Worm (Caenorhabditis elegans) whole organism, L2 larva: ENCODE data around the gene snt-2.
A peak's percentile ranks its signal among the peaks of the same experiment; 100 is the strongest.

ENCODE experiments used
- C34F6.9 ChIP-seq: fragments of 150-350 bp; optimal IDR thresholded peaks from 2 replicates; lab custom pipeline; 2014; ENCODE audit warnings: missing biosample characterization, missing genetic modification characterization
- F13H6.1 ChIP-seq: sonication (generic microtip); optimal IDR thresholded peaks from 2 replicates; lab custom pipeline; 2016; ENCODE audit warnings: missing genetic modification characterization, missing compliant biosample characterization
- R02D3.7 ChIP-seq: fragments of 150-350 bp; optimal IDR thresholded peaks from 2 replicates; lab custom pipeline; 2014; ENCODE audit warnings: missing biosample characterization, missing genetic modification characterization
- ZK546.5 ChIP-seq: sonication (generic microtip); optimal IDR thresholded peaks from 2 replicates; lab custom pipeline; 2017; ENCODE audit warnings: missing biosample characterization, missing genetic modification characterization
- alr-1 ChIP-seq: fragments of 150-350 bp; optimal IDR thresholded peaks from 2 replicates; lab custom pipeline; 2014; ENCODE audit warnings: missing biosample characterization, missing genetic modification characterization
- aly-2 ChIP-seq: fragments of 150-350 bp; optimal IDR thresholded peaks from 2 replicates; lab custom pipeline; 2014; ENCODE audit warnings: missing biosample characterization, missing genetic modification characterization
- ama-1 ChIP-seq: fragments of 150-350 bp; optimal IDR thresholded peaks from 2 replicates; lab custom pipeline; 2018; ENCODE audit warnings: inconsistent platforms
- blmp-1 ChIP-seq: sonication (generic microtip); optimal IDR thresholded peaks from 2 replicates; lab custom pipeline; 2017; ENCODE audit warnings: missing genetic modification characterization, mild to moderate bottlenecking, missing compliant biosample characterization, antibody characterized with exemption, moderate library complexity; ENCODE audit not compliant: insufficient read depth
- ceh-16 ChIP-seq: fragments of 150-350 bp; optimal IDR thresholded peaks from 2 replicates; lab custom pipeline; 2014; ENCODE audit warnings: missing biosample characterization, missing genetic modification characterization
- ceh-82 ChIP-seq: fragments of 150-350 bp; optimal IDR thresholded peaks from 2 replicates; lab custom pipeline; 2014; ENCODE audit warnings: missing biosample characterization, missing genetic modification characterization
- crh-2 ChIP-seq: sonication (generic microtip); optimal IDR thresholded peaks from 2 replicates; lab custom pipeline; 2017; ENCODE audit warnings: missing biosample characterization, missing genetic modification characterization
- dmd-4 ChIP-seq: sonication (generic microtip); optimal IDR thresholded peaks from 2 replicates; lab custom pipeline; 2017; ENCODE audit warnings: missing biosample characterization, missing genetic modification characterization
- egl-27 ChIP-seq: sonication (generic microtip); optimal IDR thresholded peaks from 3 replicates; lab custom pipeline; 2017; ENCODE audit warnings: missing biosample characterization, missing genetic modification reagents, missing genetic modification characterization
- elt-1 ChIP-seq: fragments of 150-350 bp; optimal IDR thresholded peaks from 2 replicates; lab custom pipeline; 2014; ENCODE audit warnings: missing biosample characterization, missing genetic modification characterization
- elt-3 ChIP-seq: sonication (generic microtip); optimal IDR thresholded peaks from 2 replicates; lab custom pipeline; 2017; ENCODE audit warnings: missing biosample characterization, missing genetic modification characterization
- fos-1 ChIP-seq: fragments of 150-350 bp; optimal IDR thresholded peaks from 2 replicates; lab custom pipeline; 2014; ENCODE audit warnings: missing biosample characterization, missing genetic modification characterization
- gmeb-1 ChIP-seq: fragments of 150-350 bp; optimal IDR thresholded peaks from 2 replicates; lab custom pipeline; 2014; ENCODE audit warnings: missing biosample characterization, missing genetic modification characterization
- lin-11 ChIP-seq: fragments of 150-350 bp; sonication (generic microtip); optimal IDR thresholded peaks from 2 replicates; lab custom pipeline; 2014; ENCODE audit warnings: missing biosample characterization, missing genetic modification characterization, inconsistent platforms, mixed read lengths
- lin-13 ChIP-seq: fragments of 150-350 bp; optimal IDR thresholded peaks from 2 replicates; lab custom pipeline; 2014; ENCODE audit warnings: missing biosample characterization, missing genetic modification reagents, missing genetic modification characterization
- lin-39 ChIP-seq: fragments of 150-350 bp; optimal IDR thresholded peaks from 2 replicates; lab custom pipeline; 2014; ENCODE audit warnings: missing biosample characterization, missing genetic modification reagents, missing genetic modification characterization
- lsy-2 ChIP-seq, 2 experiments: fragments of 150-350 bp in 1 of 2; sonication (generic microtip) in 1 of 2; optimal IDR thresholded peaks; 2 replicates each; lab custom pipeline; 2014 to 2017; ENCODE audit warnings: missing biosample characterization in 2 of 2, missing genetic modification characterization in 2 of 2
- mab-5 ChIP-seq: fragments of 150-350 bp; optimal IDR thresholded peaks from 2 replicates; lab custom pipeline; 2014; ENCODE audit warnings: missing biosample characterization, missing genetic modification characterization
- mbf-1 ChIP-seq: sonication (generic microtip); optimal IDR thresholded peaks from 2 replicates; lab custom pipeline; 2017; ENCODE audit warnings: missing biosample characterization, missing genetic modification characterization
- mdl-1 ChIP-seq, 2 experiments: fragments of 150-350 bp in 1 of 2; sonication (generic microtip) in 1 of 2; optimal IDR thresholded peaks; 2 replicates each; lab custom pipeline; 2017; ENCODE audit warnings: missing biosample characterization in 2 of 2, missing genetic modification characterization in 2 of 2
- nhr-10 ChIP-seq: sonication (generic microtip); optimal IDR thresholded peaks from 2 replicates; lab custom pipeline; 2017; ENCODE audit warnings: missing biosample characterization, missing genetic modification characterization
- nhr-11 ChIP-seq: fragments of 150-350 bp; optimal IDR thresholded peaks from 2 replicates; lab custom pipeline; 2014; ENCODE audit warnings: missing biosample characterization, missing genetic modification characterization
- nhr-12 ChIP-seq: fragments of 150-350 bp; optimal IDR thresholded peaks from 2 replicates; lab custom pipeline; 2014; ENCODE audit warnings: missing biosample characterization, missing genetic modification characterization
- nhr-129 ChIP-seq: fragments of 150-350 bp; optimal IDR thresholded peaks from 2 replicates; lab custom pipeline; 2014; ENCODE audit warnings: missing biosample characterization, missing genetic modification characterization
- nhr-21 ChIP-seq: fragments of 150-350 bp; optimal IDR thresholded peaks from 2 replicates; lab custom pipeline; 2014; ENCODE audit warnings: missing biosample characterization, missing genetic modification characterization
- nhr-23 ChIP-seq: fragments of 150-350 bp; optimal IDR thresholded peaks from 2 replicates; lab custom pipeline; 2014; ENCODE audit warnings: missing biosample characterization, missing genetic modification reagents, missing genetic modification characterization
- nhr-237 ChIP-seq: fragments of 150-350 bp; optimal IDR thresholded peaks from 2 replicates; lab custom pipeline; 2014; ENCODE audit warnings: missing biosample characterization, missing genetic modification characterization
- nhr-25 ChIP-seq: fragments of 150-350 bp; sonication (generic microtip); optimal IDR thresholded peaks from 3 replicates; lab custom pipeline; 2014; ENCODE audit warnings: missing biosample characterization, missing genetic modification characterization
- nhr-6 ChIP-seq: fragments of 150-350 bp; optimal IDR thresholded peaks from 2 replicates; lab custom pipeline; 2014; ENCODE audit warnings: missing biosample characterization, missing genetic modification characterization
- nhr-77 ChIP-seq: fragments of 150-350 bp; optimal IDR thresholded peaks from 2 replicates; lab custom pipeline; 2014; ENCODE audit warnings: missing biosample characterization, missing genetic modification characterization
- peb-1 ChIP-seq: fragments of 150-350 bp; optimal IDR thresholded peaks from 2 replicates; lab custom pipeline; 2014; ENCODE audit warnings: missing biosample characterization, missing genetic modification characterization
- sem-4 ChIP-seq: fragments of 150-350 bp; optimal IDR thresholded peaks from 2 replicates; lab custom pipeline; 2014; ENCODE audit warnings: missing biosample characterization, missing genetic modification reagents, missing genetic modification characterization
- skn-1 ChIP-seq: sonication (generic microtip); optimal IDR thresholded peaks from 2 replicates; lab custom pipeline; 2017; ENCODE audit warnings: missing biosample characterization, missing genetic modification characterization
- sma-3 ChIP-seq: sonication (generic microtip); optimal IDR thresholded peaks from 2 replicates; lab custom pipeline; 2016; ENCODE audit warnings: missing genetic modification reagents, missing genetic modification characterization, missing compliant biosample characterization
- sma-9 ChIP-seq, 2 experiments: fragments of 150-350 bp in 1 of 2; sonication (generic microtip) in 1 of 2; optimal IDR thresholded peaks; 2 replicates each; lab custom pipeline; 2014 to 2016; ENCODE audit warnings: missing genetic modification characterization in 2 of 2, mild to moderate bottlenecking in 1 of 2, missing biosample characterization in 1 of 2, missing compliant biosample characterization in 1 of 2, missing genetic modification reagents in 1 of 2, moderate library complexity in 1 of 2
- snpc-4 ChIP-seq: fragments of 150-350 bp; optimal IDR thresholded peaks from 2 replicates; lab custom pipeline; 2014; ENCODE audit warnings: missing biosample characterization, missing genetic modification characterization
- unc-39 ChIP-seq: fragments of 150-350 bp; optimal IDR thresholded peaks from 2 replicates; lab custom pipeline; 2014; ENCODE audit warnings: missing biosample characterization, missing genetic modification characterization
- unc-55 ChIP-seq: fragments of 150-350 bp; sonication (generic microtip); optimal IDR thresholded peaks from 3 replicates; lab custom pipeline; 2014; ENCODE audit warnings: missing biosample characterization, missing genetic modification reagents, missing genetic modification characterization
- unc-62 ChIP-seq: fragments of 150-350 bp; optimal IDR thresholded peaks from 2 replicates; lab custom pipeline; 2014; ENCODE audit warnings: missing biosample characterization, missing genetic modification reagents, missing genetic modification characterization
- zag-1 ChIP-seq: fragments of 150-350 bp; optimal IDR thresholded peaks from 2 replicates; lab custom pipeline; 2014; ENCODE audit warnings: missing biosample characterization, missing genetic modification characterization
- ztf-1 ChIP-seq: fragments of 200-800 bp; sonication (Bioruptor generic); conservative IDR thresholded peaks from 2 replicates; pipeline ENCODE4 v1.3.6; 2022; ENCODE audit warnings: missing genetic modification characterization, missing compliant biosample characterization
- ztf-11 ChIP-seq: sonication (generic microtip); optimal IDR thresholded peaks from 2 replicates; lab custom pipeline; 2017; ENCODE audit warnings: missing biosample characterization, missing genetic modification characterization
- ztf-4 ChIP-seq: fragments of 150-350 bp; optimal IDR thresholded peaks from 2 replicates; lab custom pipeline; 2014; ENCODE audit warnings: missing biosample characterization, missing genetic modification characterization

The snt-2 gene

DNA sequence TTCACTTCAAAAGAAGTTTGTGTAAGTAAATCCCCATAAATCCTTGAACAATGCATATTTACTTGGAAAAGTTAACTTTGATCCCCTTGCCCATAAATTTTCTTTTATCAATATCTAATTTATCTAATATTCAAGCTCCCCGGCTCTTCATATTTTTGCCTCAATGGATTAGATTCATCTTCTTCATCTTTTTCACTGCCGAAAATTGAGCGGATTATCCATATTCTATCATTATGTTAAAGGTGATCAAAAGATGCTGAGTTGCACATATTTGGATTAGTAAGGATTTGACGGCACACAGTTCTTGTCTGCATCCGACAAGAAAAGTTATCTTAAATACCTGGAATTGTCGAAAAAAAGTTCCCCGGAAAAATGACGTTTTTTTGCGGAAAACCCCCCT lies 2.9 kb downstream of the snt-2 start:
- no peak for TF ChIP-seq mbf-1
- TF ChIP-seq dmd-4, result no peak
- TF ChIP-seq lin-39 (tag; lab: Kevin White, UChicago), result no peak
- no peak for TF ChIP-seq C34F6.9
- TF ChIP-seq sma-9 (GFP tag; optimal IDR thresholded peaks at IDR 0.05; lab: Kevin White, UChicago), result no peak
- TF ChIP-seq sma-9 (tag; optimal IDR thresholded peaks at IDR 0.05; lab: Kevin White, UChicago), result no peak
- TF ChIP-seq ztf-4, result no peak
- TF ChIP-seq nhr-23 (tag; lab: Kevin White, UChicago), result no peak
- no peak for TF ChIP-seq nhr-129 (tag; lab: Kevin White, UChicago)
- TF ChIP-seq crh-2 (tag; lab: Kevin White, UChicago), result no peak
- no peak for TF ChIP-seq lsy-2 (tag; optimal IDR thresholded peaks at IDR 0.05; lab: Kevin White, UChicago)
- TF ChIP-seq nhr-12 (tag; lab: Kevin White, UChicago), result no peak
- TF ChIP-seq unc-62 (GFP tag; lab: Kevin White, UChicago), result no peak
- TF ChIP-seq lin-13 (GFP tag; lab: Kevin White, UChicago), result no peak
- no peak for TF ChIP-seq gmeb-1
- no peak for TF ChIP-seq sma-3 (GFP tag; lab: Kevin White, UChicago)
- no peak for TF ChIP-seq alr-1 (tag; lab: Kevin White, UChicago)
- no peak for TF ChIP-seq nhr-25

DNA sequence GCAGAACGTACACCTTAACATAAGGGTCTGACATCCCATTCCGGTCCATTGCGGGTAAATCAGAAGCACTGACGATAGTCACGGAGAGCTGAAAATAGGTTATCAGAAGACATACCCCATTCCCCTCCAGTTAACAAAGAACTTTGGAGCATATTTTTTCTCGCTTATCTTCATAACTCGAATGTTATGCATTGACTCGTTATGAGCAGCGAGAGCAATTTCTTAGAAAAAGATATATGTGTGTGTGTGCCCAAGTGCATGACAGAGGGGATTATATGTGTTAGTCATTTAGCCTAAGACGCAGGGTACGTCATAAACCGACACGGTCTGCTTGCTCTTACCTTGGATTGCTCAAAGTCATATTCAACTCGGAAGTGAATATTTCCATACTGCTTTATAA lies 3.9 kb downstream of the snt-2 start:
- peak; percentile 5 for TF ChIP-seq nhr-21 (tag; lab: Kevin White, UChicago)
- TF ChIP-seq ceh-16 (tag; lab: Kevin White, UChicago), result no peak
- TF ChIP-seq lsy-2 (tag; optimal IDR thresholded peaks at IDR 0.05; lab: Kevin White, UChicago), result peak in 1 of 2 experiments; percentile 39
- TF ChIP-seq unc-55 (GFP tag; lab: Kevin White, UChicago), result no peak
- TF ChIP-seq, all 48 proteins: peak for 2

DNA sequence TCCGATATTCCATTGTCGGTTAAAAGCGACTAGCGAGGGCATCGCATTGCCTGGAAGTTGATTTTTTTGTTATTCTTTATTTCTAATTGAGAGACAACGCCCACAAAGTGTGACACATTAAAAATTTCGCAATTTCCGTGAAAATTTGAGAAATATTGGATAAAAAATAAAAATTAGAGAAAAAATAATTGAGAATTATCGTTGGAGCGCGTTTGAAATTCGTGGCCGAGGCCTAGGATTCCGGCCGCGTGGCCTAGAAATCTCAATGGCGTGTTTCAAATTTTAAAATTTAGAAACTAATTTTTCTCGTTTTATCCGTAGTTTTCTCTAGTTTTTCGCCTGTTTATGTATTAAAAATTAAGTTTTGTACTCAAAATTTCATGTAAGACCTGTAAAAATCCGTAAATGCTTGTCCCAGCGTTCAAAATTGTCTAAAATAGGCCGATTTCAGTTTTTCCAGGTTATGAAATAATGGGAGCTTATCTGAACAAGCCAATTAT lies 10.2 kb downstream of the snt-2 start, which contains the start of the genes dagl-2 and ppm-1.G:
TSS of gene dagl-2 (minus strand) at position 52 of the 500 bp plus-strand sequence.
TSS of gene ppm-1.G (plus strand) at position 450 of the 500 bp plus-strand sequence.
- TF ChIP-seq lsy-2 (tag; optimal IDR thresholded peaks at IDR 0.05; lab: Kevin White, UChicago) (peak; percentile 63 to 89), zag-1 (tag; lab: Kevin White, UChicago) (no peak), nhr-237 (tag; lab: Kevin White, UChicago) (no peak), snpc-4 (tag; lab: Kevin White, UChicago) (peak; percentile 8), gmeb-1 (peak; percentile 58), ztf-11 (no peak), lin-11 (peak; percentile 80), nhr-21 (tag; lab: Kevin White, UChicago) (peak; percentile 4), elt-1 (tag; lab: Kevin White, UChicago) (no peak), nhr-23 (tag; lab: Kevin White, UChicago) (no peak), unc-62 (GFP tag; lab: Kevin White, UChicago) (no peak), elt-3 (tag; lab: Kevin White, UChicago) (no peak), nhr-10 (tag; lab: Kevin White, UChicago) (no peak), fos-1 (tag; lab: Kevin White, UChicago) (peak; percentile 72), mbf-1 (no peak), peb-1 (tag; lab: Kevin White, UChicago) (no peak), ztf-4 (no peak), lin-13 (GFP tag; lab: Kevin White, UChicago) (peak; percentile 59), egl-27 (no peak), sma-3 (GFP tag; lab: Kevin White, UChicago) (peak; percentile 72), skn-1 (no peak), nhr-6 (tag; lab: Kevin White, UChicago) (no peak), ceh-16 (tag; lab: Kevin White, UChicago) (no peak), nhr-11 (tag; lab: Kevin White, UChicago) (no peak), R02D3.7 (tag; lab: Kevin White, UChicago) (no peak), nhr-25 (peak; percentile 62), lin-39 (tag; lab: Kevin White, UChicago) (no peak), ama-1 (lab: Kevin White, UChicago) (no peak), nhr-129 (tag; lab: Kevin White, UChicago) (peak; percentile 39), unc-55 (GFP tag; lab: Kevin White, UChicago) (peak; percentile 90), alr-1 (tag; lab: Kevin White, UChicago) (no peak), dmd-4 (no peak), sma-9 (GFP tag; optimal IDR thresholded peaks at IDR 0.05; lab: Kevin White, UChicago) (peak; percentile 55), sma-9 (tag; optimal IDR thresholded peaks at IDR 0.05; lab: Kevin White, UChicago) (no peak), C34F6.9 (peak; percentile 89), ceh-82 (tag; lab: Kevin White, UChicago) (no peak), unc-39 (tag; lab: Kevin White, UChicago) (no peak), mab-5 (tag; lab: Kevin White, UChicago) (peak; percentile 38), blmp-1 (tag; lab: Kevin White, UChicago) (no peak), nhr-12 (tag; lab: Kevin White, UChicago) (no peak), mdl-1 (tag; optimal IDR thresholded peaks at IDR 0.05; lab: Kevin White, UChicago) (no peak), aly-2 (tag; lab: Kevin White, UChicago) (no peak), crh-2 (tag; lab: Kevin White, UChicago) (peak; percentile 72), nhr-77 (tag; lab: Kevin White, UChicago) (no peak), ztf-1 (GFP tag; lab: Robert Waterston, UW) (no peak), F13H6.1 (tag; lab: Kevin White, UChicago) (peak; percentile 54), sem-4 (tag; lab: Kevin White, UChicago) (no peak), ZK546.5 (tag; lab: Kevin White, UChicago) (no peak)
